Fruit fly (Drosophila melanogaster) whole organism, embryonic: ENCODE measurements around the gene Sdhaf3.
A peak's percentile ranks its signal among the peaks of the same experiment; 100 is the strongest.

ENCODE experiments used
- Blimp-1 ChIP-seq: fragments of 200-800 bp; sonication (Bioruptor generic); optimal IDR thresholded peaks from 3 replicates; lab custom pipeline; 2018; ENCODE audit warnings: missing biosample characterization, missing genetic modification characterization, mild to moderate bottlenecking, moderate library complexity, missing genetic modification reagents
- CG10274 ChIP-seq: fragments of 200-800 bp; sonication (Bioruptor generic); optimal IDR thresholded peaks from 3 replicates; lab custom pipeline; 2017; ENCODE audit warnings: missing biosample characterization, mild to moderate bottlenecking, missing genetic modification characterization
- CG10543 ChIP-seq: fragments of 200-800 bp; sonication (Bioruptor generic); optimal IDR thresholded peaks from 3 replicates; lab custom pipeline; 2017; ENCODE audit warnings: missing biosample characterization, mild to moderate bottlenecking, missing genetic modification characterization, moderate library complexity
- CG11093 ChIP-seq: fragments of 200-800 bp; sonication (Bioruptor generic); IDR thresholded peaks from 3 replicates; pipeline ENCODE4 v1.3.6; 2022; ENCODE audit warnings: missing biosample characterization, missing genetic modification characterization
- CG11560 ChIP-seq: fragments of 200-800 bp; sonication (Bioruptor generic); IDR thresholded peaks from 3 replicates; pipeline ENCODE4 v1.3.6; 2022; ENCODE audit warnings: missing biosample characterization, missing genetic modification characterization
- CG11696 ChIP-seq: fragments of 200-800 bp; sonication (Bioruptor generic); IDR thresholded peaks from 2 replicates; pipeline ENCODE4 v1.3.6; 2022; ENCODE audit warnings: missing biosample characterization, missing genetic modification characterization
- CG12299 ChIP-seq: fragments of 200-800 bp; sonication (Bioruptor generic); optimal IDR thresholded peaks from 2 replicates; lab custom pipeline; 2018; ENCODE audit warnings: missing biosample characterization, mild to moderate bottlenecking, missing genetic modification characterization
- CG12769 ChIP-seq: fragments of 200-800 bp; sonication (Bioruptor generic); optimal IDR thresholded peaks from 2 replicates; lab custom pipeline; 2019; ENCODE audit warnings: missing biosample characterization, mild to moderate bottlenecking, missing genetic modification characterization, moderate library complexity
- CG14441 ChIP-seq: fragments of 200-800 bp; sonication (Bioruptor generic); IDR thresholded peaks from 2 replicates; pipeline ENCODE4 v1.3.6; 2022; ENCODE audit warnings: missing biosample characterization, missing genetic modification characterization
- CG15514 ChIP-seq: fragments of 200-800 bp; sonication (Bioruptor generic); optimal IDR thresholded peaks from 3 replicates; lab custom pipeline; 2017; ENCODE audit warnings: missing biosample characterization, missing genetic modification characterization, mild to moderate bottlenecking, moderate library complexity, missing genetic modification reagents
- CG1647 ChIP-seq: fragments of 200-800 bp; sonication (Bioruptor generic); optimal IDR thresholded peaks from 3 replicates; lab custom pipeline; 2016; ENCODE audit warnings: missing biosample characterization, missing genetic modification characterization
- CG17912 ChIP-seq: fragments of 200-800 bp; sonication (Bioruptor generic); optimal IDR thresholded peaks from 2 replicates; lab custom pipeline; 2018; ENCODE audit warnings: missing biosample characterization, mild to moderate bottlenecking, missing genetic modification characterization
- CG18262 ChIP-seq: fragments of 200-800 bp; optimal IDR thresholded peaks from 3 replicates; lab custom pipeline; 2019; ENCODE audit warnings: missing biosample characterization, mild to moderate bottlenecking, missing genetic modification characterization, moderate library complexity
- CG2889 ChIP-seq: fragments of 200-800 bp; sonication (Bioruptor generic); IDR thresholded peaks from 3 replicates; pipeline ENCODE4 v1.3.6; 2022; ENCODE audit warnings: missing biosample characterization, missing genetic modification characterization
- CG31388 ChIP-seq: fragments of 200-800 bp; sonication (Bioruptor generic); optimal IDR thresholded peaks from 2 replicates; lab custom pipeline; 2016; ENCODE audit warnings: missing biosample characterization, missing genetic modification characterization
- CG34422 ChIP-seq: fragments of 200-800 bp; sonication (Bioruptor generic); IDR thresholded peaks from 3 replicates; pipeline ENCODE4 v1.3.6; 2022; ENCODE audit warnings: missing biosample characterization, missing genetic modification characterization
- CG3995 ChIP-seq: fragments of 200-800 bp; sonication (Bioruptor generic); optimal IDR thresholded peaks from 3 replicates; lab custom pipeline; 2016; ENCODE audit warnings: missing biosample characterization, missing genetic modification characterization
- CG4404 ChIP-seq: fragments of 200-800 bp; sonication (Bioruptor generic); IDR thresholded peaks from 2 replicates; pipeline ENCODE4 v1.3.6; 2022; ENCODE audit warnings: missing biosample characterization, missing genetic modification characterization
- CG6791 ChIP-seq: fragments of 200-800 bp; sonication (Bioruptor generic); IDR thresholded peaks from 3 replicates; pipeline ENCODE4 v1.3.6; 2022; ENCODE audit warnings: missing biosample characterization, missing genetic modification characterization; ENCODE audit not compliant: partially characterized antibody
- CG7839 ChIP-seq: fragments of 200-800 bp; sonication (Bioruptor generic); optimal IDR thresholded peaks from 3 replicates; lab custom pipeline; 2018; ENCODE audit warnings: missing biosample characterization, mild to moderate bottlenecking, missing genetic modification characterization, moderate library complexity
- CG8765 ChIP-seq: fragments of 200-800 bp; sonication (Bioruptor generic); IDR thresholded peaks from 2 replicates; pipeline ENCODE4 v1.3.6; 2022; ENCODE audit warnings: missing biosample characterization, missing genetic modification characterization
- CG8924 ChIP-seq: fragments of 200-800 bp; optimal IDR thresholded peaks from 3 replicates; lab custom pipeline; 2019; ENCODE audit warnings: missing biosample characterization, mild to moderate bottlenecking, missing genetic modification characterization, moderate library complexity
- Dek ChIP-seq: fragments of 200-800 bp; sonication (Bioruptor generic); optimal IDR thresholded peaks from 3 replicates; lab custom pipeline; 2019; ENCODE audit warnings: missing biosample characterization, mild to moderate bottlenecking, missing genetic modification characterization, moderate library complexity
- Doc2 ChIP-seq: fragments of 200-800 bp; sonication (Bioruptor generic); IDR thresholded peaks from 2 replicates; pipeline ENCODE4 v1.3.6; 2022; ENCODE audit warnings: missing biosample characterization, missing genetic modification characterization
- H15 ChIP-seq: fragments of 200-800 bp; sonication (Bioruptor generic); IDR thresholded peaks from 3 replicates; pipeline ENCODE4 v1.3.6; 2022; ENCODE audit warnings: missing biosample characterization, missing genetic modification characterization
- Hand ChIP-seq: fragments of 200-800 bp; sonication (Bioruptor generic); optimal IDR thresholded peaks from 2 replicates; lab custom pipeline; 2017; ENCODE audit warnings: mild to moderate bottlenecking, missing biosample characterization, missing genetic modification reagents, missing genetic modification characterization
- Hsf ChIP-seq: fragments of 200-800 bp; sonication (Bioruptor generic); optimal IDR thresholded peaks from 3 replicates; lab custom pipeline; 2016; ENCODE audit warnings: missing biosample characterization, missing genetic modification characterization
- Jarid2 ChIP-seq: fragments of 200-800 bp; sonication (Bioruptor generic); optimal IDR thresholded peaks from 3 replicates; lab custom pipeline; 2017; ENCODE audit warnings: mild to moderate bottlenecking, missing biosample characterization, missing genetic modification reagents, missing genetic modification characterization
- NC2α ChIP-seq: fragments of 200-800 bp; sonication (Bioruptor generic); optimal IDR thresholded peaks from 2 replicates; lab custom pipeline; 2016; ENCODE audit warnings: missing biosample characterization, missing genetic modification characterization
- Oaz ChIP-seq: fragments of 200-800 bp; sonication (Bioruptor generic); IDR thresholded peaks from 2 replicates; pipeline ENCODE4 v1.3.6; 2022; ENCODE audit warnings: missing biosample characterization, missing genetic modification characterization
- Oli ChIP-seq: fragments of 200-800 bp; sonication (Bioruptor generic); optimal IDR thresholded peaks from 2 replicates; lab custom pipeline; 2018; ENCODE audit warnings: missing biosample characterization, mild to moderate bottlenecking, missing genetic modification characterization, moderate library complexity
- Rfx ChIP-seq: fragments of 200-800 bp; sonication (Bioruptor generic); IDR thresholded peaks from 2 replicates; pipeline ENCODE4 v1.3.6; 2022; ENCODE audit warnings: missing biosample characterization, missing genetic modification characterization
- Trl ChIP-seq, 3 experiments: fragments of >200 bp in 2 of 3; fragments of 200-800 bp in 1 of 3; sonication (Bioruptor generic) in 1 of 3; optimal IDR thresholded peaks; 2 replicates in 1 of 3; 3 replicates in 2 of 3; lab custom pipeline; 2016 to 2017; ENCODE audit warnings: missing biosample characterization in 1 of 3, missing genetic modification characterization in 1 of 3
- abd-A ChIP-seq: fragments of 200-800 bp; sonication (Bioruptor generic); optimal IDR thresholded peaks from 3 replicates; lab custom pipeline; 2019; ENCODE audit warnings: missing biosample characterization, mild to moderate bottlenecking, missing genetic modification characterization, moderate library complexity
- ac ChIP-seq: fragments of 200-800 bp; sonication (Bioruptor generic); optimal IDR thresholded peaks from 3 replicates; lab custom pipeline; 2017; ENCODE audit warnings: missing biosample characterization, mild to moderate bottlenecking, missing genetic modification characterization
- ara ChIP-seq: fragments of 200-800 bp; sonication (Bioruptor generic); IDR thresholded peaks from 2 replicates; pipeline ENCODE4 v1.3.6; 2022; ENCODE audit warnings: missing biosample characterization, missing genetic modification characterization
- cg ChIP-seq: fragments of 200-800 bp; sonication (Bioruptor generic); optimal IDR thresholded peaks from 3 replicates; lab custom pipeline; 2019; ENCODE audit warnings: missing biosample characterization, mild to moderate bottlenecking, missing genetic modification characterization, moderate library complexity
- chm ChIP-seq: fragments of 200-800 bp; sonication (Bioruptor generic); IDR thresholded peaks from 2 replicates; pipeline ENCODE4 v1.3.6; 2022; ENCODE audit warnings: missing biosample characterization, missing genetic modification characterization
- crol ChIP-seq: fragments of 200-800 bp; sonication (Bioruptor generic); IDR thresholded peaks from 2 replicates; pipeline ENCODE4 v1.3.6; 2022; ENCODE audit warnings: missing biosample characterization, missing genetic modification characterization
- fru ChIP-seq: fragments of >200 bp; optimal IDR thresholded peaks from 2 replicates; lab custom pipeline; 2017
- gro ChIP-seq: fragments of 200-800 bp; sonication (Bioruptor generic); optimal IDR thresholded peaks from 2 replicates; lab custom pipeline; 2016; ENCODE audit warnings: missing biosample characterization, missing genetic modification characterization
- jing ChIP-seq: fragments of 200-800 bp; sonication (Bioruptor generic); optimal IDR thresholded peaks from 2 replicates; lab custom pipeline; 2018; ENCODE audit warnings: missing biosample characterization, mild to moderate bottlenecking, missing genetic modification characterization
- kni ChIP-seq: fragments of 200-800 bp; sonication (Bioruptor generic); optimal IDR thresholded peaks from 3 replicates; lab custom pipeline; 2017; ENCODE audit warnings: mild to moderate bottlenecking, missing biosample characterization, missing genetic modification reagents, missing genetic modification characterization
- knrl ChIP-seq: fragments of 200-800 bp; sonication (Bioruptor generic); IDR thresholded peaks from 3 replicates; pipeline ENCODE4 v1.3.6; 2022; ENCODE audit warnings: missing biosample characterization, missing genetic modification characterization; ENCODE audit not compliant: partially characterized antibody
- nmo ChIP-seq: fragments of 200-800 bp; sonication (Bioruptor generic); optimal IDR thresholded peaks from 2 replicates; lab custom pipeline; 2018; ENCODE audit warnings: missing biosample characterization, mild to moderate bottlenecking, missing genetic modification characterization, moderate library complexity
- onecut ChIP-seq: fragments of 200-800 bp; sonication (Bioruptor generic); IDR thresholded peaks from 2 replicates; pipeline ENCODE4 v1.3.6; 2022; ENCODE audit warnings: missing biosample characterization, missing genetic modification characterization
- phol ChIP-seq: fragments of 200-800 bp; sonication (Bioruptor generic); optimal IDR thresholded peaks from 3 replicates; lab custom pipeline; 2018; ENCODE audit warnings: missing biosample characterization, mild to moderate bottlenecking, missing genetic modification characterization, moderate library complexity
- run ChIP-seq: fragments of 200-800 bp; sonication (Bioruptor generic); optimal IDR thresholded peaks from 3 replicates; lab custom pipeline; 2018; ENCODE audit warnings: missing biosample characterization, mild to moderate bottlenecking, missing genetic modification characterization
- scrt ChIP-seq: fragments of 200-800 bp; sonication (Bioruptor generic); optimal IDR thresholded peaks from 2 replicates; lab custom pipeline; 2018; ENCODE audit warnings: missing biosample characterization, mild to moderate bottlenecking, missing genetic modification characterization, moderate library complexity
- slbo ChIP-seq: fragments of 200-800 bp; sonication (Bioruptor generic); IDR thresholded peaks from 2 replicates; pipeline ENCODE4 v1.3.6; 2022; ENCODE audit warnings: missing biosample characterization, missing genetic modification characterization
- sr ChIP-seq: fragments of 200-800 bp; sonication (Bioruptor generic); IDR thresholded peaks from 3 replicates; pipeline ENCODE4 v1.3.6; 2022; ENCODE audit warnings: missing biosample characterization, missing genetic modification characterization
- tup ChIP-seq: fragments of 200-800 bp; sonication (Bioruptor generic); optimal IDR thresholded peaks from 2 replicates; lab custom pipeline; 2016; ENCODE audit warnings: missing biosample characterization, mild to moderate bottlenecking, missing genetic modification characterization, moderate library complexity

Gene Sdhaf3

dm6 chr3R:16510128-16510527, 27.9 kb upstream of the Sdhaf3 start (continued):
- TF ChIP-seq CG11696 (GFP tag; lab: Robert Waterston, UW) (no peak), tup (GFP tag; lab: Kevin White, UChicago) (no peak), gro (GFP tag; lab: Kevin White, UChicago) (no peak), CG8765 (GFP tag; lab: Robert Waterston, UW) (no peak), CG10274 (no peak), phol (tag; lab: Kevin White, UChicago) (peak; percentile 59), Hand (GFP tag; lab: Kevin White, UChicago) (peak; percentile 1), CG12299 (tag; lab: Kevin White, UChicago) (no peak), CG15514 (peak; percentile 2), sr (no peak), Rfx (GFP tag; lab: Robert Waterston, UW) (no peak), Trl (optimal IDR thresholded peaks at IDR 0.05; lab: Kevin White, UChicago) (no peak), Trl (GFP tag; optimal IDR thresholded peaks at IDR 0.05; lab: Kevin White, UChicago) (no peak), CG6791 (GFP tag; lab: Robert Waterston, UW) (no peak), run (tag; lab: Kevin White, UChicago) (no peak), CG1647 (GFP tag; lab: Kevin White, UChicago) (no peak), Dek (tag; lab: Kevin White, UChicago) (no peak), CG17912 (GFP tag; lab: Kevin White, UChicago) (no peak), Doc2 (GFP tag; lab: Robert Waterston, UW) (no peak), CG11560 (tag; lab: Robert Waterston, UW) (no peak), CG3995 (no peak), kni (GFP tag; lab: Kevin White, UChicago) (no peak), CG18262 (tag; lab: Kevin White, UChicago) (peak; percentile 67), CG31388 (GFP tag; lab: Kevin White, UChicago) (no peak), Jarid2 (GFP tag; lab: Kevin White, UChicago) (no peak), CG7839 (tag; lab: Kevin White, UChicago) (peak; percentile 60), fru (no peak), CG2889 (GFP tag; lab: Robert Waterston, UW) (no peak), Blimp-1 (peak; percentile 68), NC2α (GFP tag; lab: Kevin White, UChicago) (no peak), CG34422 (GFP tag; lab: Robert Waterston, UW) (no peak), CG8924 (peak; percentile 60), CG12769 (tag; lab: Kevin White, UChicago) (no peak), abd-A (tag; lab: Kevin White, UChicago) (no peak), ara (GFP tag; lab: Robert Waterston, UW) (no peak), CG14441 (no peak), chm (no peak), knrl (GFP tag; lab: Robert Waterston, UW) (no peak), Oli (peak; percentile 37), slbo (GFP tag; lab: Robert Waterston, UW) (no peak; the same call in 1 of the 2 replicates), cg (GFP tag; lab: Kevin White, UChicago) (no peak), crol (no peak), CG11093 (GFP tag; lab: Robert Waterston, UW) (no peak), CG10543 (GFP tag; lab: Kevin White, UChicago) (no peak), Oaz (no peak), onecut (no peak), Hsf (GFP tag; lab: Kevin White, UChicago) (no peak), scrt (GFP tag; lab: Kevin White, UChicago) (no peak), nmo (peak; percentile 41), CG4404 (GFP tag; lab: Robert Waterston, UW) (no peak), jing (GFP tag; lab: Kevin White, UChicago) (no peak), H15 (GFP tag; lab: Robert Waterston, UW) (no peak), ac (GFP tag; lab: Kevin White, UChicago) (no peak)
